Worm (Caenorhabditis elegans): ENCODE measurements around the gene ugt-18.
A peak's percentile ranks its signal among the peaks of the same experiment; 100 is the strongest.

Gene ugt-18

DNA sequence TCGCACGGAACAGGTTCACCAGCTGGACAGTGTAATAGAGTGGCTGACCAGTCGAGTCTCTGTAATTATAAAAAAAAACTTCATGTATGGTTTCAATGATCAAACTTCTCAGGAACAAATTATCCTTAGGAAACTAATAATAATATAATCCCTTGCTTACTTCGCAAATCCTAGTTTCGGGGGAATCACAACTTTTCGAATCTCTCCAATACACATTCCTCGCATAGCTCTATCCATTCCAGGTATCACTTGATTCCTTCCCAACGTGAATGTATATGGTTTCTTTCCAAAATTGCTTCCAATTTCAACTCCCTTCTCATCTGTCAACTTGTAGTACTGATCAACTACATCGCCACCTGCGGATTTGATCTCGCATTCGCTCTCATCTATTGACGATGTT lies 33.7 kb upstream of the ugt-18 start:
- TF ChIP-seq aly-2 (tag; optimal IDR thresholded peaks at IDR 0.05) (no peak), fkh-2 (tag; optimal IDR thresholded peaks at IDR 0.05) (no peak), unc-39 (tag; optimal IDR thresholded peaks at IDR 0.05) (no peak)

DNA sequence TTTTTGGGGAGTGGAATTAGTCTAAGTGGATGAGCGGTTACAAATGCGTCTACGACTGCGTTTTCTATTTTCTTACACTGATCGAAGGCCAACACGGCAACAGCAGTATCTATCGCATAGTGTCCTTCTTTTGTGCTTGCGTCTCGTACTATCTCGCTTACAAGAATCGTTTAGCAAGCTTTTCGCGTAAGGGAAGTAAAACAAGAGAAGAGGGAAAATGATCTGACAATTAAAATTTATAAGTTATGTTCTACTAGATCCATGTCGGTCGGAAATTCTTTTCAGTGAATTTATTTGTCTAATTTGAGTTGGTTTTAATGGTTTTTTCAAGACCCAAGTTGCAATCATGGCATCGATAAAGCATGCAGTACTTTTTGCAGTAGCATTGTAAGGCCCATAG lies 33.0 kb upstream of the ugt-18 start, which contains the start of gene fkb-4:
Gene fkb-4, minus strand, starts transcription at position 101 of the 400 bp plus-strand sequence.
- TF ChIP-seq nhr-25 (tag; optimal IDR thresholded peaks at IDR 0.05) (peak; percentile 44), fkh-10 (GFP tag; optimal IDR thresholded peaks at IDR 0.05) (no peak), R02D3.7 (tag; optimal IDR thresholded peaks at IDR 0.05) (no peak), ceh-9 (tag; optimal IDR thresholded peaks at IDR 0.05) (no peak)

- no peak for TF ChIP-seq fos-1 (tag; optimal IDR thresholded peaks at IDR 0.05)
- no peak for TF ChIP-seq elt-2 (tag; optimal IDR thresholded peaks at IDR 0.05)
- no peak for TF ChIP-seq nhr-43 (tag; optimal IDR thresholded peaks at IDR 0.05; ENCODE audit: poor library complexity, severe bottlenecking)
- TF ChIP-seq ceh-16 (tag; optimal IDR thresholded peaks at IDR 0.05) = no peak
- TF ChIP-seq pqm-1 (tag; optimal IDR thresholded peaks at IDR 0.05) = no peak
- no peak for TF ChIP-seq ceh-82 (tag; optimal IDR thresholded peaks at IDR 0.05)
- no peak for TF ChIP-seq unc-39 (tag; optimal IDR thresholded peaks at IDR 0.05)
- no peak for TF ChIP-seq ceh-9 (tag; optimal IDR thresholded peaks at IDR 0.05)
- TF ChIP-seq lin-39 (tag; optimal IDR thresholded peaks at IDR 0.05) = no peak
Observed at ce11 chrV:12788451-12788850, 31.6 kb upstream of the ugt-18 start, which contains the start of gene srbc-44. Gene srbc-44, minus strand, starts transcription at chrV:12788551.

ce11 chrV:12790188-12790587 lies 29.9 kb upstream of the ugt-18 start, which contains the start of gene srbc-43:
Gene srbc-43, minus strand, starts transcription at chrV:12790518.
- TF ChIP-seq nhr-12 (tag; optimal IDR thresholded peaks at IDR 0.05) (no peak), lin-39 (tag; optimal IDR thresholded peaks at IDR 0.05) (no peak), ceh-16 (tag; optimal IDR thresholded peaks at IDR 0.05) (no peak), sea-2 (GFP tag; optimal IDR thresholded peaks at IDR 0.05) (no peak), egl-27 (tag; optimal IDR thresholded peaks at IDR 0.05) (no peak), snpc-4 (tag; optimal IDR thresholded peaks at IDR 0.05) (no peak), pqm-1 (tag; optimal IDR thresholded peaks at IDR 0.05) (no peak), nhr-67 (tag; optimal IDR thresholded peaks at IDR 0.05) (no peak), skn-1 (tag; optimal IDR thresholded peaks at IDR 0.05) (no peak), hmg-11 (tag; optimal IDR thresholded peaks at IDR 0.05) (no peak), mml-1 (tag; optimal IDR thresholded peaks at IDR 0.05) (no peak), nhr-76 (tag; optimal IDR thresholded peaks at IDR 0.05) (no peak), pha-4 (tag; optimal IDR thresholded peaks at IDR 0.05) (no peak), lsy-12 (tag; optimal IDR thresholded peaks at IDR 0.05) (no peak), egl-5 (tag; optimal IDR thresholded peaks at IDR 0.05) (no peak), nfya-1 (tag; optimal IDR thresholded peaks at IDR 0.05; ENCODE audit: insufficient read depth) (no peak), unc-39 (tag; optimal IDR thresholded peaks at IDR 0.05) (no peak), ztf-11 (tag; optimal IDR thresholded peaks at IDR 0.05) (no peak)

DNA sequence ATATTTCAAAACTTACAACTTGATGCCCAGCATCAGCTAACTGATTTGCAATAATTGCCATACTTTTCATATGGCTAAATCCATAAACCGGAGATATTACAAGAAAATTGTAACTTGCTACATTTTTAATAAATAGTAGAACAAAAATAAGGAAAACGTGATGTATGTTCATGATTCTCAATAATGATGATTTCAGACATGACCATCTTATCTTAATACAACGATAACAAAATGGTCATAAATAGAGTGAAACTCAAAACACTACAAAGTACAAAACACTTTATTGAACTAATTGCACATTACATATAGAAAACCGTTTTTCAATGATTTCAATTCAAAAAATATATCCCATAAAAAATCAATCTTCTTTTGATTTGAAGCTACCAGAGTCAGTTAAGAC lies 27.3 kb upstream of the ugt-18 start, which contains the start of gene ugt-5:
Gene ugt-5, minus strand, starts transcription at position 214 of the 400 bp plus-strand sequence.
- TF ChIP-seq pqm-1 (tag; optimal IDR thresholded peaks at IDR 0.05) = peak; percentile 86
- no peak for TF ChIP-seq nhr-43 (tag; optimal IDR thresholded peaks at IDR 0.05; ENCODE audit: poor library complexity, severe bottlenecking)
- TF ChIP-seq elt-2 (tag; optimal IDR thresholded peaks at IDR 0.05) = peak; percentile 52
- TF ChIP-seq skn-1 (tag; optimal IDR thresholded peaks at IDR 0.05) = peak; percentile 68

DNA sequence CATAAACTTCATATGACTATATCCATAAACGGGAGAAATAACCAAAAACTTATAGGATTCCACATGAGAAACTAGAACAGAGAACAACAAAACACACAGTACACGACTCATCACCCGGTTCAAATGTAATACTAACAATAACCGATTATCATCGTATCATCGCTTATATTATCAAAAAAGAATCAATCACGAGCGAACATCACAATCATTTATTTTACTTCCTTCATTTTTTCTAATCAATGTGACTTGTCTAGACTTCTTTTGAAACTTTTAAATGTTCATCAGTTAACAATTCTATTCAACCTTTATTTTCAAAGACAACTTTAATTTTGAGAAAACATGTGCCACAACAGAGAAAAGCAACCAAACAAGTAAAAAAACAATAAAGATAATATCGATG lies 24.9 kb upstream of the ugt-18 start, which contains the start of gene ugt-4:
Gene ugt-4, minus strand, starts transcription at position 141 of the 400 bp plus-strand sequence.
- TF ChIP-seq jun-1 (tag; optimal IDR thresholded peaks at IDR 0.05) (peak; percentile 19), elt-1 (tag; optimal IDR thresholded peaks at IDR 0.05) (no peak), pha-4 (tag; optimal IDR thresholded peaks at IDR 0.05) (peak; percentile 20), ztf-11 (tag; optimal IDR thresholded peaks at IDR 0.05) (no peak), ZK546.5 (tag; optimal IDR thresholded peaks at IDR 0.05) (no peak), pqm-1 (tag; optimal IDR thresholded peaks at IDR 0.05) (peak; percentile 85), ztf-4 (tag; optimal IDR thresholded peaks at IDR 0.05) (no peak), nhr-12 (tag; optimal IDR thresholded peaks at IDR 0.05) (no peak), elt-2 (tag; optimal IDR thresholded peaks at IDR 0.05) (peak; percentile 72)
